Worm (Caenorhabditis elegans): ENCODE measurements around the gene ZC412.10.

ZC412.10 gene

ce11 chrV:14851206-14851605 lies 25.4 kb downstream of the ZC412.10 start:
- TF ChIP-seq F10B5.3 (tag; optimal IDR thresholded peaks at IDR 0.05) (no peak), lsy-2 (tag; optimal IDR thresholded peaks at IDR 0.05) (peak in 1 of 2 experiments; percentile 8), zip-11 (GFP tag; IDR thresholded peaks at IDR 0.05) (no peak), fos-1 (tag; optimal IDR thresholded peaks at IDR 0.05) (no peak), hif-1 (tag; optimal IDR thresholded peaks at IDR 0.05) (no peak), ceh-20 (GFP tag; IDR thresholded peaks at IDR 0.05) (no peak), T26A8.4 (GFP tag; IDR thresholded peaks at IDR 0.05) (no peak), sdz-12 (GFP tag; optimal IDR thresholded peaks at IDR 0.05) (no peak), aha-1 (tag) (peak; percentile 49), ceh-82 (tag; optimal IDR thresholded peaks at IDR 0.05) (no peak), tra-1 (GFP tag; IDR thresholded peaks at IDR 0.05) (no peak), snpc-4 (tag; optimal IDR thresholded peaks at IDR 0.05) (no peak), snpc-1.2 (GFP tag; IDR thresholded peaks at IDR 0.05) (no peak), aly-2 (tag; optimal IDR thresholded peaks at IDR 0.05) (no peak), ama-1 (optimal IDR thresholded peaks at IDR 0.05) (no peak), egl-43 (GFP tag; IDR thresholded peaks at IDR 0.05) (0 out of 2 replicates have a peak, but pooled peaks have one; percentile 21), pqm-1 (tag; optimal IDR thresholded peaks at IDR 0.05) (no peak), unc-62 (GFP tag; optimal IDR thresholded peaks at IDR 0.05 in 1 of 2) (no peak), unc-62 (tag; optimal IDR thresholded peaks at IDR 0.05) (no peak), dmd-8 (GFP tag; IDR thresholded peaks at IDR 0.05) (no peak), ceh-32 (tag; optimal IDR thresholded peaks at IDR 0.05; ENCODE audit: poor library complexity) (no peak), zag-1 (tag; optimal IDR thresholded peaks at IDR 0.05) (no peak), daf-16 (GFP tag; optimal IDR thresholded peaks at IDR 0.05) (no peak), daf-16 (tag; optimal IDR thresholded peaks at IDR 0.05) (no peak), rbr-2 (tag; optimal IDR thresholded peaks at IDR 0.05) (peak; percentile 9), nhr-10 (tag; optimal IDR thresholded peaks at IDR 0.05) (no peak), mep-1 (tag; optimal IDR thresholded peaks at IDR 0.05) (peak; percentile 17), hmg-1.1 (GFP tag; IDR thresholded peaks at IDR 0.05) (peak; percentile 63), hlh-30 (tag; optimal IDR thresholded peaks at IDR 0.05; ENCODE audit: insufficient read depth) (peak; percentile 21), gei-8 (GFP tag; optimal IDR thresholded peaks at IDR 0.05) (no peak), mdt-29 (GFP tag; IDR thresholded peaks at IDR 0.05) (0 out of 2 replicates have a peak, but pooled peaks have one; percentile 11), spr-3 (GFP tag; optimal IDR thresholded peaks at IDR 0.05) (no peak), F37D6.2 (tag; optimal IDR thresholded peaks at IDR 0.05) (no peak), nhr-237 (tag; optimal IDR thresholded peaks at IDR 0.05) (no peak), ces-1 (GFP tag; optimal IDR thresholded peaks at IDR 0.05) (peak; percentile 25), lin-39 (tag; optimal IDR thresholded peaks at IDR 0.05) (no peak), cey-2 (tag; optimal IDR thresholded peaks at IDR 0.05; ENCODE audit: borderline replicate concordance, insufficient read depth) (no peak), Y105C5A.15 (GFP tag; IDR thresholded peaks at IDR 0.05) (no peak), ZK546.5 (tag; optimal IDR thresholded peaks at IDR 0.05) (no peak), fkh-10 (GFP tag; optimal IDR thresholded peaks at IDR 0.05) (no peak), F44E2.7 (GFP tag; IDR thresholded peaks at IDR 0.05) (no peak), daf-19 (GFP tag; conservative IDR thresholded peaks at IDR 0.05) (0 out of 2 replicates have a peak, but pooled peaks have one; percentile 28), ctbp-1 (GFP tag; IDR thresholded peaks at IDR 0.05) (0 out of 2 replicates have a peak, but pooled peaks have one; percentile 10), daf-8 (GFP tag; IDR thresholded peaks at IDR 0.05) (no peak), dmd-6 (GFP tag; IDR thresholded peaks at IDR 0.05) (peak; percentile 15; the same call in 1 of the 2 replicates), mxl-3 (GFP tag; optimal IDR thresholded peaks at IDR 0.05) (no peak), Y75B8A.6 (GFP tag; IDR thresholded peaks at IDR 0.05) (no peak), set-16 (GFP tag; IDR thresholded peaks at IDR 0.05) (no peak)
